Worm (Caenorhabditis elegans) whole organism, mixed stage, embryonic: ENCODE measurements around the gene srbc-17.

Experiments
- ces-1 ChIP-seq: fragments of 150-350 bp; optimal IDR thresholded peaks from 2 replicates; lab custom pipeline; 2014; ENCODE audit warnings: missing biosample characterization, missing genetic modification reagents, missing genetic modification characterization
- lsy-2 ChIP-seq: fragments of 150-350 bp; optimal IDR thresholded peaks from 2 replicates; lab custom pipeline; 2014; ENCODE audit warnings: missing biosample characterization, missing genetic modification characterization
- nhr-12 ChIP-seq: fragments of 150-350 bp; optimal IDR thresholded peaks from 2 replicates; lab custom pipeline; 2014; ENCODE audit warnings: missing biosample characterization, missing genetic modification characterization
- snpc-4 ChIP-seq: fragments of 150-350 bp; optimal IDR thresholded peaks from 2 replicates; lab custom pipeline; 2014; ENCODE audit warnings: missing biosample characterization, missing genetic modification characterization
- unc-62 ChIP-seq: fragments of 150-350 bp; optimal IDR thresholded peaks from 2 replicates; lab custom pipeline; 2014; ENCODE audit warnings: missing biosample characterization, missing genetic modification reagents, missing genetic modification characterization

ce11 chrV:2215352-2215751 lies 37.8 kb downstream of the srbc-17 start, which contains the start of gene nstp-8:
- no peak for TF ChIP-seq snpc-4 (tag; lab: Kevin White, UChicago)
- no peak for TF ChIP-seq nhr-12 (tag; lab: Kevin White, UChicago)
- TF ChIP-seq lsy-2 (tag; lab: Kevin White, UChicago): no peak
- TF ChIP-seq unc-62 (GFP tag; lab: Kevin White, UChicago): no peak
- TF ChIP-seq ces-1 (GFP tag; lab: Kevin White, UChicago): no peak
